Fruit fly (Drosophila melanogaster) whole organism, prepupa: ENCODE measurements around the gene RNaseX25.

Source experiments
- CG6276 ChIP-seq: fragments of 200-800 bp; sonication (Bioruptor generic); optimal IDR thresholded peaks from 2 replicates; lab custom pipeline; 2017; ENCODE audit warnings: missing biosample characterization, mild to moderate bottlenecking, missing genetic modification characterization
- CG6854 ChIP-seq: fragments of 200-800 bp; sonication (Bioruptor generic); optimal IDR thresholded peaks from 2 replicates; lab custom pipeline; 2017; ENCODE audit warnings: missing biosample characterization, mild to moderate bottlenecking, missing genetic modification characterization
- CG8319 ChIP-seq: fragments of 200-800 bp; sonication (Bioruptor generic); optimal IDR thresholded peaks from 3 replicates; lab custom pipeline; 2016; ENCODE audit warnings: missing biosample characterization, missing genetic modification characterization
- Ets96B ChIP-seq: fragments of 200-800 bp; optimal IDR thresholded peaks from 2 replicates; lab custom pipeline; 2019; ENCODE audit warnings: missing biosample characterization, mild to moderate bottlenecking, missing genetic modification characterization, moderate library complexity
- Lpt ChIP-seq: fragments of 200-800 bp; sonication (Bioruptor generic); optimal IDR thresholded peaks from 3 replicates; lab custom pipeline; 2016; ENCODE audit warnings: missing biosample characterization, missing genetic modification characterization
- achi ChIP-seq: fragments of 200-800 bp; sonication (Bioruptor generic); optimal IDR thresholded peaks from 3 replicates; lab custom pipeline; 2016; ENCODE audit warnings: missing biosample characterization, missing genetic modification characterization
- dac ChIP-seq: fragments of 200-800 bp; sonication (Bioruptor generic); optimal IDR thresholded peaks from 2 replicates; lab custom pipeline; 2017; ENCODE audit warnings: missing biosample characterization, mild to moderate bottlenecking, missing genetic modification characterization
- esn ChIP-seq: fragments of 200-800 bp; sonication (Bioruptor generic); optimal IDR thresholded peaks from 2 replicates; lab custom pipeline; 2016; ENCODE audit warnings: missing biosample characterization, mild to moderate bottlenecking, missing genetic modification characterization, moderate library complexity
- topi ChIP-seq: fragments of 200-800 bp; sonication (Bioruptor generic); optimal IDR thresholded peaks from 3 replicates; lab custom pipeline; 2016; ENCODE audit warnings: missing biosample characterization, missing genetic modification characterization
- vri ChIP-seq: fragments of 200-800 bp; sonication (Bioruptor generic); optimal IDR thresholded peaks from 3 replicates; lab custom pipeline; 2016; ENCODE audit warnings: missing biosample characterization, mild to moderate bottlenecking, missing genetic modification characterization

DNA sequence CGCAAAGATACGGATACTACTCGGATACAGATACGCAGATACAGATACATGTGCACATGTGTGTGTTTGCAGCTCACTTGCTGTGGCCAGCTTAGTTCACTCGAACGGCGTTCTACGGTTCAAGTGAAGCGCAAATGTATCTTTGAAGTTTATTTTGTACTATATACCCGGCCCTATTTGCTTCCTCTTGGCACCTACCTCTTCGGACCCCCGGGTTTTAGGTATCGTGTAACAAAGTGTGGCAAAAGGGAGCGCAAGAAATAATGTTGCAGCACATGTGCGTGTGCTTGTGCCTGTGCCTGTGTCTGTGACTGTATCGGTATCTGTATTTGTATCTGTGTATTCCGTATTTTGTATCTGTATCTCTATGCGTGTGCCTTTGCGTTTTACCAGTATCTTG lies 18.0 kb downstream of the RNaseX25 start:
- TF ChIP-seq CG6854 (GFP tag; lab: Kevin White, UChicago) (no peak), Ets96B (tag; lab: Kevin White, UChicago) (no peak), CG6276 (GFP tag; lab: Kevin White, UChicago) (no peak), Lpt (GFP tag; lab: Kevin White, UChicago) (no peak), CG8319 (no peak), esn (no peak), dac (no peak), achi (GFP tag; lab: Kevin White, UChicago) (no peak), vri (no peak), topi (no peak)
